Worm (Caenorhabditis elegans) whole organism, midembryonic: ENCODE data around the gene mig-22.

Experiments used
- T22C8.4 ChIP-seq: fragments of 200-800 bp; sonication (Bioruptor generic); IDR thresholded peaks from 2 replicates; pipeline ENCODE4 v1.3.6; 2022; ENCODE audit warnings: missing genetic modification characterization, missing compliant biosample characterization
- cog-1 ChIP-seq: sonication (generic microtip); optimal IDR thresholded peaks from 2 replicates; lab custom pipeline; 2016; ENCODE audit warnings: missing genetic modification characterization, missing compliant biosample characterization
- flt-1 ChIP-seq: fragments of 200-800 bp; sonication (Bioruptor generic); IDR thresholded peaks from 2 replicates; pipeline ENCODE4 v1.3.6; 2022; ENCODE audit warnings: missing genetic modification characterization, missing compliant biosample characterization
- klf-2 ChIP-seq: fragments of 200-800 bp; sonication (Bioruptor generic); conservative IDR thresholded peaks from 2 replicates; pipeline ENCODE4 v1.3.6; 2022; ENCODE audit warnings: missing genetic modification reagents, missing genetic modification characterization, missing compliant biosample characterization
- med-1 ChIP-seq: sonication (generic microtip); optimal IDR thresholded peaks from 2 replicates; lab custom pipeline; 2017; ENCODE audit warnings: missing genetic modification characterization, mild to moderate bottlenecking, missing compliant biosample characterization, antibody characterized with exemption, missing genetic modification reagents; ENCODE audit not compliant: insufficient read depth
- ref-1 ChIP-seq: fragments of 200-800 bp; sonication (Bioruptor generic); conservative IDR thresholded peaks from 2 replicates; pipeline ENCODE4 v1.3.6; 2022; ENCODE audit warnings: missing genetic modification reagents, missing genetic modification characterization, missing compliant biosample characterization
- tab-1 ChIP-seq: fragments of 200-800 bp; sonication (Bioruptor generic); IDR thresholded peaks from 2 replicates; pipeline ENCODE4 v1.3.6; 2022; ENCODE audit warnings: missing genetic modification characterization, missing compliant biosample characterization
- ztf-23 ChIP-seq: fragments of 200-800 bp; sonication (Bioruptor generic); IDR thresholded peaks from 2 replicates; pipeline ENCODE4 v1.3.6; 2022; ENCODE audit warnings: missing genetic modification reagents, missing genetic modification characterization, missing compliant biosample characterization
- ztf-29 ChIP-seq: fragments of 200-800 bp; sonication (Bioruptor generic); IDR thresholded peaks from 2 replicates; pipeline ENCODE4 v1.3.6; 2022; ENCODE audit warnings: missing genetic modification reagents, missing genetic modification characterization, missing compliant biosample characterization

mig-22 gene

ce11 chrIII:8719769-8720252 is 47.3 kb downstream of the mig-22 start, which contains the start of gene hipr-1:
TSS of gene hipr-1 (plus strand) at chrIII:8720202.
- no peak for TF ChIP-seq T22C8.4 (GFP tag; lab: Robert Waterston, UW)
- no peak for TF ChIP-seq med-1
- no peak for TF ChIP-seq flt-1
- no peak for TF ChIP-seq tab-1 (GFP tag; lab: Robert Waterston, UW)
- no peak for TF ChIP-seq ztf-29 (GFP tag; lab: Robert Waterston, UW)
- no peak for TF ChIP-seq ztf-23 (GFP tag; lab: Robert Waterston, UW)
- no peak for TF ChIP-seq cog-1 (tag; lab: Kevin White, UChicago)
- TF ChIP-seq klf-2 (GFP tag; lab: Robert Waterston, UW) = no peak

ce11 chrIII:8719105-8719504 is 48.0 kb downstream of the mig-22 start:
- TF ChIP-seq ztf-23 (GFP tag; lab: Robert Waterston, UW) = no peak

- TF ChIP-seq T22C8.4 (GFP tag; lab: Robert Waterston, UW) (no peak), med-1 (no peak), ztf-23 (GFP tag; lab: Robert Waterston, UW) (no peak), ztf-29 (GFP tag; lab: Robert Waterston, UW) (no peak), tab-1 (GFP tag; lab: Robert Waterston, UW) (no peak), ref-1 (GFP tag; lab: Robert Waterston, UW) (no peak), klf-2 (GFP tag; lab: Robert Waterston, UW) (no peak), flt-1 (no peak), cog-1 (tag; lab: Kevin White, UChicago) (no peak)
Measured at ce11 chrIII:8718592-8718991, 48.5 kb downstream of the mig-22 start.

- TF ChIP-seq T22C8.4 (GFP tag; lab: Robert Waterston, UW) (no peak), cog-1 (tag; lab: Kevin White, UChicago) (no peak), med-1 (no peak), ztf-29 (GFP tag; lab: Robert Waterston, UW) (no peak), ref-1 (GFP tag; lab: Robert Waterston, UW) (no peak), ztf-23 (GFP tag; lab: Robert Waterston, UW) (no peak), flt-1 (no peak), tab-1 (GFP tag; lab: Robert Waterston, UW) (no peak), klf-2 (GFP tag; lab: Robert Waterston, UW) (no peak)
Measured at ce11 chrIII:8717231-8717694, 49.9 kb downstream of the mig-22 start, which contains the start of gene mrpl-11. TSS of gene mrpl-11 (plus strand) at chrIII:8717644.

ce11 chrIII:8716084-8716483 is 51.1 kb downstream of the mig-22 start, which contains the start of gene B0303.14:
TSS of gene B0303.14 (minus strand) at chrIII:8716184.
- TF ChIP-seq med-1 (no peak), ref-1 (GFP tag; lab: Robert Waterston, UW) (no peak), ztf-29 (GFP tag; lab: Robert Waterston, UW) (no peak), ztf-23 (GFP tag; lab: Robert Waterston, UW) (no peak), T22C8.4 (GFP tag; lab: Robert Waterston, UW) (no peak), tab-1 (GFP tag; lab: Robert Waterston, UW) (no peak), cog-1 (tag; lab: Kevin White, UChicago) (no peak), klf-2 (GFP tag; lab: Robert Waterston, UW) (no peak), flt-1 (no peak)
